Worm (Caenorhabditis elegans) whole organism, L2 larva: ENCODE data around the gene ZK470.1.

Source experiments
- nhr-10 ChIP-seq: sonication (generic microtip); optimal IDR thresholded peaks from 2 replicates; lab custom pipeline; 2017; ENCODE audit warnings: missing biosample characterization, missing genetic modification characterization
- unc-62 ChIP-seq: fragments of 150-350 bp; optimal IDR thresholded peaks from 2 replicates; lab custom pipeline; 2014; ENCODE audit warnings: missing biosample characterization, missing genetic modification reagents, missing genetic modification characterization

- TF ChIP-seq nhr-10 (no peak), unc-62 (no peak)
Measured at ce11 chrX:4134855-4135254, 28.6 kb upstream of the ZK470.1 start, which contains the start of gene ZK470.2.
